Fruit fly (Drosophila melanogaster): ENCODE data around the gene CG7208.

The CG7208 gene

dm6 chr3R:18185385-18185784 lies at the start of gene CG7208, which contains the start of gene Arp5 (continued):
- TF ChIP-seq CG14050 (GFP tag; IDR thresholded peaks at IDR 0.05) (0 out of 3 replicates have a peak, but pooled peaks have one; percentile 13), CG6854 (GFP tag; optimal IDR thresholded peaks at IDR 0.05) (no peak), fd102C (GFP tag; optimal IDR thresholded peaks at IDR 0.05) (no peak), CG7357 (GFP tag; IDR thresholded peaks at IDR 0.05) (0 out of 3 replicates have a peak, but pooled peaks have one; percentile 36), CG32767 (GFP tag; IDR thresholded peaks at IDR 0.05) (0 out of 2 replicates have a peak, but pooled peaks have one; percentile 21), CG12744 (GFP tag; optimal IDR thresholded peaks at IDR 0.05) (peak; percentile 44), CG4404 (GFP tag; IDR thresholded peaks at IDR 0.05) (peak; percentile 48; the same call in 1 of the 2 replicates), CG6683 (GFP tag; optimal IDR thresholded peaks at IDR 0.05) (peak; percentile 39), disco-r (GFP tag; optimal IDR thresholded peaks at IDR 0.05) (peak; percentile 11), dm (GFP tag; optimal IDR thresholded peaks at IDR 0.05) (peak; percentile 5), CG6813 (GFP tag; optimal IDR thresholded peaks at IDR 0.05) (no peak), Mes4 (GFP tag; optimal IDR thresholded peaks at IDR 0.05) (peak; percentile 11), onecut (GFP tag; IDR thresholded peaks at IDR 0.05) (no peak), exex (tag; optimal IDR thresholded peaks at IDR 0.05) (no peak), CG1792 (GFP tag; optimal IDR thresholded peaks at IDR 0.05) (peak; percentile 4), pan (optimal IDR thresholded peaks at IDR 0.05) (no peak), pan (GFP tag; optimal IDR thresholded peaks at IDR 0.05 in 1 of 2, IDR thresholded peaks at IDR 0.05 in 1 of 2) (peak in 1 of 2 experiments; percentile 71), dpn (GFP tag; optimal IDR thresholded peaks at IDR 0.05) (peak; percentile 72 to 85), CG3726 (GFP tag; IDR thresholded peaks at IDR 0.05) (no peak), CTCF (GFP tag; optimal IDR thresholded peaks at IDR 0.05) (peak; percentile 6), prd (optimal IDR thresholded peaks at IDR 0.05) (no peak), prd (GFP tag; IDR thresholded peaks at IDR 0.05) (peak; percentile 66), CG32532 (GFP tag; IDR thresholded peaks at IDR 0.05) (peak; percentile 63), zf30C (GFP tag; optimal IDR thresholded peaks at IDR 0.05) (no peak), Med (GFP tag) (peak; percentile 88), HLH3B (GFP tag; IDR thresholded peaks at IDR 0.05) (no peak), CG14965 (GFP tag; optimal IDR thresholded peaks at IDR 0.05; ENCODE audit: borderline replicate concordance) (no peak), BEAF-32 (GFP tag; optimal IDR thresholded peaks at IDR 0.05) (peak; percentile 41), jing (GFP tag; optimal IDR thresholded peaks at IDR 0.05) (no peak), Poxn (GFP tag; IDR thresholded peaks at IDR 0.05) (no peak), CG10321 (GFP tag; IDR thresholded peaks at IDR 0.05) (no peak), cato (GFP tag; optimal IDR thresholded peaks at IDR 0.05; ENCODE audit: borderline replicate concordance) (peak; percentile 34), crc (GFP tag; optimal IDR thresholded peaks at IDR 0.05) (peak; percentile 40), salm (tag; optimal IDR thresholded peaks at IDR 0.05) (peak; percentile 5), sim (GFP tag; IDR thresholded peaks at IDR 0.05) (no peak), vfl (GFP tag; optimal IDR thresholded peaks at IDR 0.05) (peak; percentile 54), Jarid2 (GFP tag; optimal IDR thresholded peaks at IDR 0.05) (no peak), klu (GFP tag; IDR thresholded peaks at IDR 0.05) (peak; percentile 60; the same call in 1 of the 2 replicates), chinmo (GFP tag; IDR thresholded peaks at IDR 0.05; ENCODE audit: partially characterized antibody) (no peak), psq (GFP tag; optimal IDR thresholded peaks at IDR 0.05) (peak; percentile 91), CG17361 (GFP tag; IDR thresholded peaks at IDR 0.05) (peak; percentile 67), Dref (GFP tag; IDR thresholded peaks at IDR 0.05) (no peak), CG6791 (GFP tag; IDR thresholded peaks at IDR 0.05; ENCODE audit: partially characterized antibody) (no peak), ewg (GFP tag; optimal IDR thresholded peaks at IDR 0.05) (peak; percentile 48), rib (GFP tag; IDR thresholded peaks at IDR 0.05) (no peak), Xrp1 (GFP tag; IDR thresholded peaks at IDR 0.05) (peak; percentile 67), CG31224 (GFP tag; IDR thresholded peaks at IDR 0.05) (peak; percentile 35; the same call in 1 of the 2 replicates), cad (GFP tag; optimal IDR thresholded peaks at IDR 0.05) (no peak), CG17186 (GFP tag; optimal IDR thresholded peaks at IDR 0.05) (no peak), CG13287 (GFP tag; IDR thresholded peaks at IDR 0.05; ENCODE audit: partially characterized antibody) (peak; percentile 59), vvl (GFP tag; IDR thresholded peaks at IDR 0.05) (peak; percentile 57), dimm (GFP tag; IDR thresholded peaks at IDR 0.05) (no peak)
